Fruit fly (Drosophila melanogaster): ENCODE results near the gene CG13933.

CG13933 gene

dm6 chr3L:1774713-1775648, at the start of gene CG13933, which contains the start of gene PolD2 (continued):
- TF ChIP-seq CG8119 (GFP tag; IDR thresholded peaks at IDR 0.05) (peak; percentile 99), Met (GFP tag; optimal IDR thresholded peaks at IDR 0.05) (peak; percentile 95), Sox14 (GFP tag; optimal IDR thresholded peaks at IDR 0.05) (peak; percentile 94), Eip93F (GFP tag; optimal IDR thresholded peaks at IDR 0.05) (peak; percentile 46), CG10669 (GFP tag; optimal IDR thresholded peaks at IDR 0.05) (peak; percentile 86), CG8632 (GFP tag; optimal IDR thresholded peaks at IDR 0.05) (peak; percentile 99), CG8319 (GFP tag; optimal IDR thresholded peaks at IDR 0.05) (peak; percentile 60), fkh (GFP tag; optimal IDR thresholded peaks at IDR 0.05) (no peak), pdm3 (GFP tag; optimal IDR thresholded peaks at IDR 0.05) (peak; percentile 93), Ets96B (tag; optimal IDR thresholded peaks at IDR 0.05) (peak; percentile 89)

dm6 chr3L:1822365-1822764, 47.4 kb upstream of the CG13933 start:
- TF ChIP-seq Smox (GFP tag; optimal IDR thresholded peaks at IDR 0.05) (no peak), CG6163 (GFP tag; IDR thresholded peaks at IDR 0.05) (no peak), esn (GFP tag; optimal IDR thresholded peaks at IDR 0.05) (no peak), CG6792 (GFP tag; optimal IDR thresholded peaks at IDR 0.05) (no peak), topi (GFP tag; optimal IDR thresholded peaks at IDR 0.05) (no peak), Eip75B (GFP tag; optimal IDR thresholded peaks at IDR 0.05) (no peak), Hr39 (GFP tag; optimal IDR thresholded peaks at IDR 0.05) (no peak), Eip93F (GFP tag; optimal IDR thresholded peaks at IDR 0.05) (no peak), ss (GFP tag; optimal IDR thresholded peaks at IDR 0.05) (peak in 1 of 2 experiments; percentile 70), Sox102F (GFP tag; optimal IDR thresholded peaks at IDR 0.05) (no peak), fkh (GFP tag; optimal IDR thresholded peaks at IDR 0.05) (no peak), net (GFP tag; optimal IDR thresholded peaks at IDR 0.05) (no peak), CG8632 (GFP tag; optimal IDR thresholded peaks at IDR 0.05) (no peak), CG6808 (GFP tag; optimal IDR thresholded peaks at IDR 0.05) (peak; percentile 21), CG11294 (GFP tag; IDR thresholded peaks at IDR 0.05) (no peak), Ets96B (tag; optimal IDR thresholded peaks at IDR 0.05) (no peak), CG11762 (GFP tag; optimal IDR thresholded peaks at IDR 0.05; ENCODE audit: insufficient read depth) (no peak), CG15336 (GFP tag; IDR thresholded peaks at IDR 0.05) (no peak), CG31627 (GFP tag; optimal IDR thresholded peaks at IDR 0.05) (no peak), CG11902 (GFP tag; optimal IDR thresholded peaks at IDR 0.05) (no peak), CG10669 (GFP tag; optimal IDR thresholded peaks at IDR 0.05) (no peak), CG1621 (tag; optimal IDR thresholded peaks at IDR 0.05) (no peak), CG3032 (tag; optimal IDR thresholded peaks at IDR 0.05) (no peak), CG8319 (GFP tag; optimal IDR thresholded peaks at IDR 0.05) (no peak), CG16779 (tag; optimal IDR thresholded peaks at IDR 0.05) (no peak), CG3919 (GFP tag; optimal IDR thresholded peaks at IDR 0.05) (no peak), pdm3 (GFP tag; optimal IDR thresholded peaks at IDR 0.05) (no peak), CG10631 (GFP tag; optimal IDR thresholded peaks at IDR 0.05) (no peak), spab (GFP tag; optimal IDR thresholded peaks at IDR 0.05) (no peak), CG9139 (GFP tag; optimal IDR thresholded peaks at IDR 0.05) (no peak), Lpt (GFP tag; optimal IDR thresholded peaks at IDR 0.05) (no peak), Hr4 (GFP tag; optimal IDR thresholded peaks at IDR 0.05) (no peak), CG7368 (GFP tag; optimal IDR thresholded peaks at IDR 0.05) (no peak), salr (GFP tag; optimal IDR thresholded peaks at IDR 0.05) (peak in 1 of 2 experiments; percentile 5), acj6 (GFP tag; optimal IDR thresholded peaks at IDR 0.05) (no peak), CG6854 (GFP tag; optimal IDR thresholded peaks at IDR 0.05) (peak; percentile 59)
